Worm (Caenorhabditis elegans) whole organism, L1 larva: ENCODE data around the gene M02D8.5.

Source experiments
- C16A3.4 ChIP-seq: fragments of 150-350 bp; optimal IDR thresholded peaks from 2 replicates; lab custom pipeline; 2014; ENCODE audit warnings: missing biosample characterization, missing genetic modification characterization
- ama-1 ChIP-seq: fragments of 150-350 bp; optimal IDR thresholded peaks from 2 replicates; lab custom pipeline; 2014
- blmp-1 ChIP-seq: fragments of 150-350 bp; optimal IDR thresholded peaks from 2 replicates; lab custom pipeline; 2014; ENCODE audit warnings: missing biosample characterization, missing genetic modification characterization
- dsc-1 ChIP-seq: sonication (generic microtip); optimal IDR thresholded peaks from 2 replicates; lab custom pipeline; 2016; ENCODE audit warnings: mild to moderate bottlenecking, missing genetic modification characterization, missing compliant biosample characterization
- fkh-8 ChIP-seq: sonication (generic microtip); optimal IDR thresholded peaks from 2 replicates; lab custom pipeline; 2016; ENCODE audit warnings: mild to moderate bottlenecking, missing genetic modification characterization, missing compliant biosample characterization
- hpl-2 ChIP-seq: fragments of 150-350 bp; optimal IDR thresholded peaks from 2 replicates; lab custom pipeline; 2014; ENCODE audit warnings: missing biosample characterization, missing genetic modification reagents, missing genetic modification characterization
- mab-9 ChIP-seq: fragments of 200-800 bp; sonication (Bioruptor generic); IDR thresholded peaks from 2 replicates; pipeline ENCODE4 v1.3.6; 2022; ENCODE audit warnings: missing genetic modification reagents, missing genetic modification characterization, missing compliant biosample characterization
- skn-1 ChIP-seq: fragments of 150-350 bp; optimal IDR thresholded peaks from 2 replicates; lab custom pipeline; 2014; ENCODE audit warnings: missing biosample characterization, missing genetic modification characterization
- snpc-4 ChIP-seq: fragments of 150-350 bp; optimal IDR thresholded peaks from 2 replicates; lab custom pipeline; 2014; ENCODE audit warnings: missing biosample characterization, missing genetic modification characterization
- tbx-2 ChIP-seq: sonication (generic microtip); optimal IDR thresholded peaks from 2 replicates; lab custom pipeline; 2016; ENCODE audit warnings: missing genetic modification characterization, missing compliant biosample characterization
- ztf-11 ChIP-seq, 2 experiments: sonication (generic microtip); optimal IDR thresholded peaks; 2 replicates each; lab custom pipeline; 2016 to 2017; ENCODE audit warnings: missing genetic modification characterization in 2 of 2, missing biosample characterization in 1 of 2, missing compliant biosample characterization in 1 of 2

- no peak for TF ChIP-seq C16A3.4 (tag; lab: Kevin White, UChicago)
- no peak for TF ChIP-seq ama-1 (lab: Kevin White, UChicago)
- TF ChIP-seq tbx-2 (tag; lab: Kevin White, UChicago) = no peak
- TF ChIP-seq blmp-1 = no peak
- TF ChIP-seq skn-1 = no peak
- TF ChIP-seq mab-9 (GFP tag; lab: Robert Waterston, UW) = no peak
- no peak for TF ChIP-seq snpc-4
- no peak for TF ChIP-seq fkh-8
- no peak for TF ChIP-seq dsc-1 (tag; lab: Kevin White, UChicago)
- no peak for TF ChIP-seq ztf-11 (tag; optimal IDR thresholded peaks at IDR 0.05; lab: Kevin White, UChicago)
- TF ChIP-seq hpl-2 = no peak
Observed at ce11 chrX:8762927-8763326, 1.5 kb upstream of the M02D8.5 start.
